Fruit fly (Drosophila melanogaster): ENCODE data around the gene CG43349.

DNA sequence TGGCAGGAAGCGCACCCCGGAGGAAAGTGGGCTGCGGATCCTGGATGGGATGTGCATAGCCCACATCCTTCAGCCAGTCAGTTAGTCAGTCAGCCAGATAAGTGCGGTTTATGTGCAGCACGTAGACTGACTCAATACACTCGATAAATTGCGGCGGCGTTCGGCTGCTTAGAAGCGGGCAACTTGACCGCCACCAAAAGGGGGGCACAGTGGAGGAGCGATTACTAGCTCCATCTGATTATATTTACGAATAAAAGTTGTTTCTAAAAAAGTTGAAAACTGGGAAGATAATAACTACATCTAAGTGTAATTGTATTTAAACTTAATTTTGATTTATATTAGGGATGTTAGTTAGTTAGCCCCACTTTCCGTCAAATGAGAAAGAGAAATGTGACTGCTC lies 2.4 kb downstream of the CG43349 start:
- no peak for TF ChIP-seq CG5204 (GFP tag; optimal IDR thresholded peaks at IDR 0.05)
- no peak for TF ChIP-seq CG33017 (tag; optimal IDR thresholded peaks at IDR 0.05)
- no peak for TF ChIP-seq toe (GFP tag; optimal IDR thresholded peaks at IDR 0.05)
- TF ChIP-seq Crg-1 (GFP tag; optimal IDR thresholded peaks at IDR 0.05), result no peak
